Fruit fly (Drosophila melanogaster) whole organism, embryonic: ENCODE measurements around the gene ND-39.
"Not testable (repeated sequence)": the region's sequence is repeated elsewhere in the genome, so short reads cannot be mapped to it uniquely, and the experiment has no call there.

ENCODE experiments used
- CG9797 ChIP-seq: fragments of 200-800 bp; sonication (Bioruptor generic); optimal IDR thresholded peaks from 3 replicates; lab custom pipeline; 2018; ENCODE audit warnings: missing biosample characterization, mild to moderate bottlenecking, missing genetic modification characterization
- dimm ChIP-seq: fragments of 200-800 bp; sonication (Bioruptor generic); IDR thresholded peaks from 2 replicates; pipeline ENCODE4 v1.3.6; 2022; ENCODE audit warnings: missing biosample characterization, missing genetic modification characterization

- TF ChIP-seq CG9797 (GFP tag; lab: Kevin White, UChicago); dimm (GFP tag; lab: Robert Waterston, UW): not testable (repeated sequence)
These were observed 12.0 kb downstream of the ND-39 start, which contains the start of gene CG17637 for dm6 chr3L:20503886-20504285.
